Fruit fly (Drosophila melanogaster) whole organism, embryonic: ENCODE measurements around the gene Kyat.
A peak's percentile ranks its signal among the peaks of the same experiment; 100 is the strongest.

ENCODE experiments used
- Asciz ChIP-seq: fragments of 200-800 bp; sonication (Bioruptor generic); optimal IDR thresholded peaks from 2 replicates; lab custom pipeline; 2017; ENCODE audit warnings: missing biosample characterization, mild to moderate bottlenecking, missing genetic modification characterization, missing genetic modification reagents
- Atf-2 ChIP-seq: fragments of 200-800 bp; sonication (Bioruptor generic); optimal IDR thresholded peaks from 2 replicates; lab custom pipeline; 2016; ENCODE audit warnings: missing biosample characterization, missing genetic modification characterization
- CG10366 ChIP-seq: fragments of 200-800 bp; sonication (Bioruptor generic); IDR thresholded peaks from 2 replicates; pipeline ENCODE4 v1.3.6; 2022; ENCODE audit warnings: missing biosample characterization, missing genetic modification characterization
- CG10979 ChIP-seq: fragments of 200-800 bp; sonication (Bioruptor generic); optimal IDR thresholded peaks from 2 replicates; lab custom pipeline; 2018; ENCODE audit warnings: missing biosample characterization, mild to moderate bottlenecking, missing genetic modification characterization, moderate library complexity
- CG12071 ChIP-seq: fragments of 200-800 bp; sonication (Bioruptor generic); optimal IDR thresholded peaks from 3 replicates; lab custom pipeline; 2018; ENCODE audit warnings: missing biosample characterization, mild to moderate bottlenecking, missing genetic modification characterization
- CG12659 ChIP-seq: fragments of 200-800 bp; sonication (Bioruptor generic); optimal IDR thresholded peaks from 3 replicates; lab custom pipeline; 2017; ENCODE audit warnings: mild to moderate bottlenecking, missing biosample characterization, missing genetic modification reagents, missing genetic modification characterization
- CG12942 ChIP-seq: fragments of 200-800 bp; sonication (Bioruptor generic); optimal IDR thresholded peaks from 3 replicates; lab custom pipeline; 2016; ENCODE audit warnings: missing biosample characterization, missing genetic modification characterization
- CG13296 ChIP-seq: fragments of 200-800 bp; sonication (Bioruptor generic); optimal IDR thresholded peaks from 3 replicates; lab custom pipeline; 2018; ENCODE audit warnings: missing biosample characterization, mild to moderate bottlenecking, missing genetic modification characterization
- CG13424 ChIP-seq: fragments of 200-800 bp; sonication (Bioruptor generic); optimal IDR thresholded peaks from 2 replicates; lab custom pipeline; 2019; ENCODE audit warnings: missing biosample characterization, mild to moderate bottlenecking, missing genetic modification characterization, moderate library complexity
- CG13775 ChIP-seq: fragments of 200-800 bp; sonication (Bioruptor generic); optimal IDR thresholded peaks from 3 replicates; lab custom pipeline; 2017; ENCODE audit warnings: missing biosample characterization, mild to moderate bottlenecking, missing genetic modification characterization
- CG14667 ChIP-seq: fragments of 200-800 bp; sonication (Bioruptor generic); IDR thresholded peaks from 2 replicates; pipeline ENCODE4 v1.3.6; 2022; ENCODE audit warnings: missing biosample characterization, missing genetic modification characterization
- CG15696 ChIP-seq: fragments of 200-800 bp; sonication (Bioruptor generic); optimal IDR thresholded peaks from 2 replicates; lab custom pipeline; 2019; ENCODE audit warnings: missing biosample characterization, mild to moderate bottlenecking, missing genetic modification characterization, moderate library complexity
- CG17359 ChIP-seq: fragments of 200-800 bp; sonication (Bioruptor generic); optimal IDR thresholded peaks from 3 replicates; lab custom pipeline; 2018; ENCODE audit warnings: missing biosample characterization, mild to moderate bottlenecking, missing genetic modification characterization, moderate library complexity
- CG17385 ChIP-seq: fragments of 200-800 bp; sonication (Bioruptor generic); optimal IDR thresholded peaks from 3 replicates; lab custom pipeline; 2018; ENCODE audit warnings: missing biosample characterization, mild to moderate bottlenecking, missing genetic modification characterization
- CG17568 ChIP-seq: fragments of 200-800 bp; sonication (Bioruptor generic); optimal IDR thresholded peaks from 2 replicates; lab custom pipeline; 2018; ENCODE audit warnings: missing biosample characterization, mild to moderate bottlenecking, missing genetic modification characterization, moderate library complexity
- CG2712 ChIP-seq: fragments of 200-800 bp; optimal IDR thresholded peaks from 3 replicates; lab custom pipeline; 2019; ENCODE audit warnings: missing biosample characterization, mild to moderate bottlenecking, missing genetic modification characterization, moderate library complexity
- CG3065 ChIP-seq: fragments of 200-800 bp; sonication (Bioruptor generic); optimal IDR thresholded peaks from 2 replicates; lab custom pipeline; 2016; ENCODE audit warnings: missing biosample characterization, missing genetic modification characterization
- CG8281 ChIP-seq: fragments of 200-800 bp; sonication (Bioruptor generic); optimal IDR thresholded peaks from 2 replicates; lab custom pipeline; 2018; ENCODE audit warnings: missing biosample characterization, mild to moderate bottlenecking, missing genetic modification characterization, moderate library complexity
- Drgx ChIP-seq: fragments of 200-800 bp; sonication (Bioruptor generic); IDR thresholded peaks from 2 replicates; pipeline ENCODE4 v1.3.6; 2022; ENCODE audit warnings: missing biosample characterization, missing genetic modification characterization
- HmgD ChIP-seq: fragments of 200-800 bp; sonication (Bioruptor generic); optimal IDR thresholded peaks from 3 replicates; lab custom pipeline; 2016; ENCODE audit warnings: missing biosample characterization, missing genetic modification characterization
- HmgZ ChIP-seq: fragments of 200-800 bp; sonication (Bioruptor generic); optimal IDR thresholded peaks from 2 replicates; lab custom pipeline; 2018; ENCODE audit warnings: missing biosample characterization, mild to moderate bottlenecking, missing genetic modification characterization
- Hmr ChIP-seq: fragments of 200-800 bp; sonication (Bioruptor generic); optimal IDR thresholded peaks from 3 replicates; lab custom pipeline; 2017; ENCODE audit warnings: mild to moderate bottlenecking, missing biosample characterization, missing genetic modification reagents, missing genetic modification characterization
- Lim3 ChIP-seq: fragments of 200-800 bp; sonication (Bioruptor generic); IDR thresholded peaks from 2 replicates; pipeline ENCODE4 v1.3.6; 2022; ENCODE audit warnings: missing biosample characterization, missing genetic modification characterization
- Oaz ChIP-seq: fragments of 200-800 bp; sonication (Bioruptor generic); IDR thresholded peaks from 2 replicates; pipeline ENCODE4 v1.3.6; 2022; ENCODE audit warnings: missing biosample characterization, missing genetic modification characterization
- Ptx1 ChIP-seq: fragments of 200-800 bp; sonication (Bioruptor generic); IDR thresholded peaks from 2 replicates; pipeline ENCODE4 v1.3.6; 2022; ENCODE audit warnings: missing biosample characterization, missing genetic modification characterization
- Ravus ChIP-seq: fragments of 200-800 bp; sonication (Bioruptor generic); IDR thresholded peaks from 2 replicates; pipeline ENCODE4 v1.3.6; 2022; ENCODE audit warnings: missing biosample characterization, missing genetic modification characterization
- Side ChIP-seq: fragments of 200-800 bp; sonication (Bioruptor generic); optimal IDR thresholded peaks from 2 replicates; lab custom pipeline; 2016; ENCODE audit warnings: missing biosample characterization, missing genetic modification characterization
- Sox100B ChIP-seq: fragments of 200-800 bp; sonication (Bioruptor generic); optimal IDR thresholded peaks from 3 replicates; lab custom pipeline; 2018; ENCODE audit warnings: missing biosample characterization, mild to moderate bottlenecking, missing genetic modification characterization
- Sry-β ChIP-seq: fragments of 200-800 bp; sonication (Bioruptor generic); optimal IDR thresholded peaks from 2 replicates; lab custom pipeline; 2018; ENCODE audit warnings: missing biosample characterization, mild to moderate bottlenecking, missing genetic modification characterization, moderate library complexity
- Usf ChIP-seq: fragments of 200-800 bp; sonication (Bioruptor generic); optimal IDR thresholded peaks from 2 replicates; lab custom pipeline; 2017; ENCODE audit warnings: missing genotype, missing biosample characterization, missing genetic modification characterization
- abd-A ChIP-seq: fragments of 200-800 bp; sonication (Bioruptor generic); optimal IDR thresholded peaks from 3 replicates; lab custom pipeline; 2019; ENCODE audit warnings: missing biosample characterization, mild to moderate bottlenecking, missing genetic modification characterization, moderate library complexity
- exex ChIP-seq: fragments of 200-800 bp; sonication (Bioruptor generic); optimal IDR thresholded peaks from 4 replicates; lab custom pipeline; 2018; ENCODE audit warnings: missing biosample characterization, mild to moderate bottlenecking, missing genetic modification characterization, moderate library complexity
- fd3F ChIP-seq: fragments of 200-800 bp; sonication (Bioruptor generic); optimal IDR thresholded peaks from 2 replicates; lab custom pipeline; 2018; ENCODE audit warnings: missing biosample characterization, mild to moderate bottlenecking, missing genetic modification characterization, moderate library complexity
- fru ChIP-seq: fragments of >200 bp; optimal IDR thresholded peaks from 2 replicates; lab custom pipeline; 2017
- hb ChIP-seq: fragments of 200-800 bp; sonication (Bioruptor generic); IDR thresholded peaks from 3 replicates; pipeline ENCODE4 v1.3.6; 2022; ENCODE audit warnings: missing biosample characterization, missing genetic modification characterization; ENCODE audit not compliant: partially characterized antibody
- hkb ChIP-seq, 2 experiments: fragments of 200-800 bp in 1 of 2; fragments of >200 bp in 1 of 2; sonication (Bioruptor generic) in 1 of 2; IDR thresholded peaks in 1 of 2; optimal IDR thresholded peaks in 1 of 2; 2 replicates each; pipeline versions ENCODE4 v1.3.6 to Lab custom; 2017 to 2022; ENCODE audit warnings: missing biosample characterization in 1 of 2, missing genetic modification characterization in 1 of 2
- pho ChIP-seq: fragments of 200-800 bp; sonication (Bioruptor generic); optimal IDR thresholded peaks from 2 replicates; lab custom pipeline; 2016; ENCODE audit warnings: missing biosample characterization, missing genetic modification characterization
- phol ChIP-seq: fragments of 200-800 bp; sonication (Bioruptor generic); optimal IDR thresholded peaks from 3 replicates; lab custom pipeline; 2018; ENCODE audit warnings: missing biosample characterization, mild to moderate bottlenecking, missing genetic modification characterization, moderate library complexity
- prd ChIP-seq, 3 experiments: fragments of >200 bp in 2 of 3; fragments of 200-800 bp in 1 of 3; sonication (Bioruptor generic) in 1 of 3; optimal IDR thresholded peaks in 2 of 3; IDR thresholded peaks in 1 of 3; 2 replicates in 2 of 3; 3 replicates in 1 of 3; pipeline versions ENCODE4 v1.3.6 to Lab custom; 2017 to 2022; ENCODE audit warnings: missing biosample characterization in 1 of 3, missing genetic modification characterization in 1 of 3
- rib ChIP-seq: fragments of 200-800 bp; sonication (Bioruptor generic); IDR thresholded peaks from 2 replicates; pipeline ENCODE4 v1.3.6; 2022; ENCODE audit warnings: missing biosample characterization, missing genetic modification characterization
- row ChIP-seq: fragments of 200-800 bp; sonication (Bioruptor generic); IDR thresholded peaks from 3 replicates; pipeline ENCODE4 v1.3.6; 2022; ENCODE audit warnings: missing biosample characterization, missing genetic modification characterization
- salm ChIP-seq: fragments of 200-800 bp; sonication (Bioruptor generic); optimal IDR thresholded peaks from 2 replicates; lab custom pipeline; 2018; ENCODE audit warnings: missing biosample characterization, mild to moderate bottlenecking, missing genetic modification characterization
- sens ChIP-seq: fragments of 200-800 bp; sonication (Bioruptor generic); peaks from one replicate; lab custom pipeline; 2016; ENCODE audit warnings: missing biosample characterization, missing genetic modification characterization
- slp2 ChIP-seq: fragments of 200-800 bp; sonication (Bioruptor generic); optimal IDR thresholded peaks from 2 replicates; lab custom pipeline; 2016; ENCODE audit warnings: missing biosample characterization, missing genetic modification characterization
- tio ChIP-seq: fragments of 200-800 bp; sonication (Bioruptor generic); optimal IDR thresholded peaks from 2 replicates; lab custom pipeline; 2017; ENCODE audit warnings: missing biosample characterization, missing genetic modification characterization, inconsistent platforms
- trh ChIP-seq: fragments of 200-800 bp; sonication (Bioruptor generic); optimal IDR thresholded peaks from 2 replicates; lab custom pipeline; 2016; ENCODE audit warnings: missing biosample characterization, missing genetic modification characterization
- tup ChIP-seq: fragments of 200-800 bp; sonication (Bioruptor generic); optimal IDR thresholded peaks from 2 replicates; lab custom pipeline; 2016; ENCODE audit warnings: missing biosample characterization, mild to moderate bottlenecking, missing genetic modification characterization, moderate library complexity
- unpg ChIP-seq: fragments of 200-800 bp; sonication (Bioruptor generic); optimal IDR thresholded peaks from 3 replicates; lab custom pipeline; 2018; ENCODE audit warnings: missing biosample characterization, mild to moderate bottlenecking, missing genetic modification characterization, moderate library complexity
- wor ChIP-seq: fragments of 200-800 bp; sonication (Bioruptor generic); IDR thresholded peaks from 2 replicates; pipeline ENCODE4 v1.3.6; 2022; ENCODE audit warnings: missing biosample characterization, missing genetic modification characterization
- yki ChIP-seq: fragments of >200 bp; optimal IDR thresholded peaks from 3 replicates; lab custom pipeline; 2018
- zfh2 ChIP-seq: fragments of 200-800 bp; sonication (Bioruptor generic); optimal IDR thresholded peaks from 2 replicates; lab custom pipeline; 2016; ENCODE audit warnings: missing biosample characterization, missing genetic modification characterization

Gene Kyat

DNA sequence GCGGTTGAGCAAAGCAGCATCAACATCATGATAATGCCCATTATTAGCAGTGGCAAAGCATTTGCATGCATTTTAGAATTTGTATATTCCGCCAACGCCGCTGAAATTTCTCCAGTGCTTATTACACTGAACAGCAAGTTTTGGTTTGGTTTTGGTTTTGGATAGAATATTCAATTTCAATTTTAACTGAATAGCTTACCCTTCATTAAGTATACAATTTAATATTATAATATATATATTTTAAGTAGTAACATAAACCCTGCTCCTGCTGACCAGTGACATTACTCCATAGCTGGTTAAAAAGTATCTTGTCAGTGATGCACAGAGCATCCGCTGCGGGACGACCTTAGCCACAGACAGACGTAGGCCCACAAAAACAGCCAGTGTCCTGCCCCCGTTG, 25.1 kb upstream of the Kyat start (continued):
- TF ChIP-seq Sox100B (no peak), hkb (optimal IDR thresholded peaks at IDR 0.05; lab: Kevin White, UChicago) (no peak), hkb (GFP tag; IDR thresholded peaks at IDR 0.05; lab: Robert Waterston, UW) (0 out of 2 replicates have a peak, but pooled peaks have one; percentile 21), HmgD (GFP tag; lab: Kevin White, UChicago) (no peak), row (GFP tag; lab: Robert Waterston, UW) (0 out of 3 replicates have a peak, but pooled peaks have one; percentile 21), CG10366 (GFP tag; lab: Robert Waterston, UW) (peak; percentile 7; the same call in 1 of the 2 replicates), CG15696 (tag; lab: Kevin White, UChicago) (no peak), Side (GFP tag; lab: Kevin White, UChicago) (no peak), CG17359 (tag; lab: Kevin White, UChicago) (peak; percentile 13), phol (tag; lab: Kevin White, UChicago) (peak; percentile 26), CG12071 (GFP tag; lab: Kevin White, UChicago) (no peak), abd-A (no peak), HmgZ (tag; lab: Kevin White, UChicago) (no peak), Lim3 (GFP tag; lab: Robert Waterston, UW) (no peak), CG13424 (tag; lab: Kevin White, UChicago) (no peak), CG2712 (tag; lab: Kevin White, UChicago) (no peak), CG8281 (tag; lab: Kevin White, UChicago) (no peak), fd3F (no peak), Ravus (no peak), rib (no peak), CG17385 (no peak), trh (GFP tag; lab: Kevin White, UChicago) (no peak), Asciz (no peak), unpg (GFP tag; lab: Kevin White, UChicago) (no peak), Atf-2 (GFP tag; lab: Kevin White, UChicago) (no peak), CG12659 (GFP tag; lab: Kevin White, UChicago) (no peak), Usf (no peak), CG13296 (GFP tag; lab: Kevin White, UChicago) (no peak), Oaz (GFP tag; lab: Robert Waterston, UW) (no peak), Hmr (GFP tag; lab: Kevin White, UChicago) (no peak), CG17568 (GFP tag; lab: Kevin White, UChicago) (no peak), wor (GFP tag; lab: Robert Waterston, UW) (no peak), CG10979 (tag; lab: Kevin White, UChicago) (peak; percentile 1), prd (optimal IDR thresholded peaks at IDR 0.05; lab: Kevin White, UChicago) (no peak), prd (GFP tag; IDR thresholded peaks at IDR 0.05; lab: Robert Waterston, UW) (0 out of 3 replicates have a peak, but pooled peaks have one; percentile 10), exex (no peak), yki (lab: Kevin White, UChicago) (no peak), salm (tag; lab: Kevin White, UChicago) (no peak), sens (no peak), Sry-β (no peak), CG3065 (no peak), slp2 (GFP tag; lab: Kevin White, UChicago) (no peak), tup (GFP tag; lab: Kevin White, UChicago) (no peak), CG12942 (no peak), Ptx1 (GFP tag; lab: Robert Waterston, UW) (peak; percentile 21; the same call in 1 of the 2 replicates), zfh2 (no peak), Drgx (0 out of 2 replicates have a peak, but pooled peaks have one; percentile 17), CG13775 (GFP tag; lab: Kevin White, UChicago) (no peak), tio (GFP tag; lab: Kevin White, UChicago) (no peak), hb (no peak), fru (lab: Kevin White, UChicago) (no peak), pho (GFP tag; lab: Kevin White, UChicago) (no peak), CG14667 (GFP tag; lab: Robert Waterston, UW) (peak; percentile 16; the same call in 1 of the 2 replicates)
